Fruit fly (Drosophila melanogaster): ENCODE results near the gene GABA-B-R2.
"Not testable (repeated sequence)": the region's sequence is repeated elsewhere in the genome, so short reads cannot be mapped to it uniquely, and the experiment has no call there.

GABA-B-R2 gene

DNA sequence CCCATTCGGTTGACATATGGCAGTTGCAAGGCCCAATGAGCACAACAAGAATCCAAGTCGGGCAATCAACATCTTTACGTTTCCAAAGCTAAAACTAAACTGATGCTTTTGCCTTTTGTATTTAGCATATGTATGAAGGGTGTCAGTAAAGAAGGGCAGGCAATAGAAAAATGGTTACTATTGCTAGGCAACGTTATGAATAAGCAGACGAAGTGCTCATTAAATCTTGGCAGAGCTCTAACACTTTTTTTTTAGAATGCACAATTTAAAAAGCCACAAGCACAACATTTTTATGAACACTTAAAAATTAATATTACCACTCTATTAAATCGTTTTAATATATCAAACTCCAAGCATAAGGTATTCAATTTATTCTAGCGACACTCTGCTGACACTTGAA, 39.4 kb downstream of the GABA-B-R2 start, which contains the start of gene Sfp93F:
Gene Sfp93F, minus strand, starts transcription at position 101 of the 400 bp plus-strand sequence.
- TF ChIP-seq CG8478, CTCF (optimal IDR thresholded peaks at IDR 0.05): not testable (repeated sequence)

DNA sequence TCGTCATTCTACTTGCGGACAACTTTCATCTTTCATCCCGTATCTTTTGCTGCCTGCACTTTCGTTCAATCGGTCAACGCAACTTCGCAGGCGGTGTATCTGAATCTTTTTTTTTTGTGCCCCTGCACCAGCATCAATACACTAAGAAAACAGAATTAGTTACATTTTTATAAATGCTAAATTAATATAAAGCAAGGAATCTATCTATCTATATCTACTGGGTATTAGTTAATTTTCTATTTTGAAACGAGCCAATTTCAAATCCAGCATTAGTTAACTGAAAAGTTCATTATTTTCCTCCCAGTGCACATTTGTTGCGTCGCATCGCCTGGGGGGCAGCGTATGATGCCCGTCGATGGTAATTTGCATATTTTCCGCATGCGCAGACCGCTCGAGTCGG, 42.7 kb downstream of the GABA-B-R2 start:
- no peak for TF ChIP-seq CG8478 (optimal IDR thresholded peaks at IDR 0.05)
- TF ChIP-seq CTCF (optimal IDR thresholded peaks at IDR 0.05), result no peak

DNA sequence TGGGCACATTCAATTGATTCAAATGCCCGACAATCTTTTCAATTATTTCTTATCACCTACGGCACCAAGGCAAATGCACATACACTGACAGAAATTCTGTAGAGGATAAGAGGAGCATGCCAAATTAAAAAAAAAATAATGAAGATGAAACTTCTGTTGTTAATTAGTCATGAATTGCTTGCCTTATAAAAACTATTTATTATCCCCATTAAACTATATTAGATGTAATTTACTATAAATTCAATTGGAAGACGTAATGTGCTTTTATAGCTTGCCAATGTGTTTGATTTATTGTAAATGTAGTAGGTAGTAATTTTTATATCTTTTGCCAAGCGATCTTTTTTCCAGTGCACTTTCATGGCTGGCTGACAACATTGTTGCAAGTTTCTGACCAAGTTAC, 44.0 kb downstream of the GABA-B-R2 start:
- TF ChIP-seq CTCF (optimal IDR thresholded peaks at IDR 0.05) (no peak), CG8478 (optimal IDR thresholded peaks at IDR 0.05) (no peak)

DNA sequence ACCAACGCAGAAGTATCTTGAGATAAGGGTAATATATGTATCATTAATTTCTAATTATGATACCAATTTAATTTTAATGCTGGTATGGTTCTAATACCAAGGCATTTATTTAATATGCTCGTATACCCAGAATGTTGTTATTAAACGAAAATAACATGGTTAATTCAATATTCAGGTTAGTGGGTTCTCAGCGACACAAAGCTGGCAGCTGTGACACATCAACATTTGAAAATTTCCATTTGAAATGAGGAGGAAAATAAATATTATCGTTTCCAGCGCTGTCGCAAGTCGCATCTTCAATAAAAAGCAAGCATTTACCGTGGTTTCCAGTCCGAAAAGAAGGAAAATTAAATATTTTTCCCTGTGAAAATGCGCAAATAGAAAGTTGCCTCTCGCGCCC, 44.7 kb downstream of the GABA-B-R2 start:
- TF ChIP-seq CTCF (optimal IDR thresholded peaks at IDR 0.05) (no peak), CG8478 (optimal IDR thresholded peaks at IDR 0.05) (no peak)

DNA sequence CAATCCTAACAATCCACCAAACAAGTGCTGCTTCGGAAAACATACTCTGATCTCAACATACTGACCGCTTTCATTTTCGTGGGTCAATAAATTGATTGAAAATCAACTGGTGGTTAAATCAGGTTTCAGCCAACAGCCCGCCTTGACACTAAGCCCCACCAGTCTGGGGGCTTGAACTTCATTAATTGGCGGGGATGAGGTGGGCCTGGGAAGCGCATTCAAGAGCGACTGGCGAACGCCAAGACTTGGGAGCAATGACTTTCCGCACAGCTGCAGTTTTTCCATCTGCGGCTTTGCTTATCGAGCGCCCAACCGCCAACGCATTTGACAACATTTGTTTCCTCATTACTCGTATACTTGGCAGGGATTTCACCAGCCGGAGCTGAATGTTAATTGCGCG, 49.0 kb downstream of the GABA-B-R2 start:
- TF ChIP-seq CTCF (optimal IDR thresholded peaks at IDR 0.05), result no peak
- TF ChIP-seq CG8478 (optimal IDR thresholded peaks at IDR 0.05), result no peak

DNA sequence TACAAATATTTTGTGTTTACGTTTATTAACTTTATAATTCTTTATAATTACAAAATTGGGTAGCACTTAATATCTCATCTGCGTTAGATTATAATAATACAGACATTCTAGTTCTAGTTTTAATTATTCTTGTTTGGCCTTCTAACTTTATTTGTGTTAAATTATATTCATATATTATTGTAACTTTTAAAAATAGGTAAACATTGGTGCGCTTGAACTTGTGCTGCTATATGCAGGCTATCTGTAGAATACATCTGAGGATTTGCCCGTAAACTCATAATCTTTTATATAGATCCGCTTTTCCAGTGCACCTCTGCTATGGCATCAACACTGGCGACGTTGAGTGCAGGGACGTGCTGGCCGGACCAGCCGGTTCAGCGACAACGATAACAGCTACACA, 53.2 kb downstream of the GABA-B-R2 start:
- TF ChIP-seq CTCF (optimal IDR thresholded peaks at IDR 0.05) (no peak), CG8478 (optimal IDR thresholded peaks at IDR 0.05) (no peak)
